Fruit fly (Drosophila melanogaster): ENCODE measurements around the gene KP78a.

Gene KP78a

DNA sequence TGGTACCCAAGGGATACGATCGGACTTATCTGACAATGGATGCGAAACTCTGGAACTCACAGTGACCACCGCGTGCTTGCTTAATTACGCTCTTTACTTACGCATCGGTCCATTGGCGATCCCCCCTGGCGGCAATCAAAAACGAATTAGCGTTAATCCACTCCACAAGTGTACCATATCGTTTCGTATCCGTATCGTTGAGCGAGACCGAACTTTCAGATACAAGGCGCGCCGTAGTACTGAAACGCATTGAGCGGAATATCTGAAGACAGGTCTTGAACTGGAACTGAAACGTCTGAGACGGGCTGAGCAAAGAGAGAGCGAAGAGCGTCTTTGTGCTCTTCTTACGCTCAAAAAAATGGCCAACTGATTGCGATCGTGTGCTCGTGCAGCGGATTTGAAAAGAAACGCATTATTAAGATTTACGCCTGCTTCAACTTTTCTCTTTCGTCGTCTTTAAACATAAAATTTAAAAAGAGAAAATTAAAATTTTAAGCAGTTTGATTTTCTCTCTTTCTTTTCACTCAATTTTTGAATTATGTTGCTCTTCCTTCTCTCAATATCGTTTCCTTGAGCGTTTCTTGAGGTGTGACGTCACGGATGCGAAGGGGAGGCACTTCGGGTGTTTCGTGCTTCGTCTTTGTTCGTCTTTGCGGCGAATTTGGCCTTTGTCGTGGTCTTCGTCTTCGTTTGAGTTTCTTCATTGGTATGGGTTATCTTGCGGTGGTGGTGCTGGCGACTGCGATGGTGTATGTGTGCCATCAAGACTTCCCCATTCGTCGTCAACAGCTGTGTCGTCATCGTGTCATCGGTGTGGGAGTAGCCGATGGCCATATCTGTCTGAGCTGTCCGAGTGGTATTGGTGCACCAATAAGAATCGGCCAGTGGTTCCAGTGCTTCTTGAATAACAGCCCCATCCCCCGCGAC, at the start of gene KP78a, which contains the start of gene KP78b:
Gene KP78a (minus strand): TSS at position 220 of the 927 bp plus-strand sequence.
Gene KP78b (minus strand): TSS at position 220 of the 927 bp plus-strand sequence.
- TF ChIP-seq CG17801 (GFP tag; optimal IDR thresholded peaks at IDR 0.05; ENCODE audit: partially characterized antibody), result no peak

dm6 chr3R:11395541-11395940, 42.6 kb upstream of the KP78a start:
- TF ChIP-seq CG17801 (GFP tag; optimal IDR thresholded peaks at IDR 0.05; ENCODE audit: partially characterized antibody), result no peak

dm6 chr3R:11393896-11394295, 41.0 kb upstream of the KP78a start:
- TF ChIP-seq CG17801 (GFP tag; optimal IDR thresholded peaks at IDR 0.05; ENCODE audit: partially characterized antibody), result no peak

DNA sequence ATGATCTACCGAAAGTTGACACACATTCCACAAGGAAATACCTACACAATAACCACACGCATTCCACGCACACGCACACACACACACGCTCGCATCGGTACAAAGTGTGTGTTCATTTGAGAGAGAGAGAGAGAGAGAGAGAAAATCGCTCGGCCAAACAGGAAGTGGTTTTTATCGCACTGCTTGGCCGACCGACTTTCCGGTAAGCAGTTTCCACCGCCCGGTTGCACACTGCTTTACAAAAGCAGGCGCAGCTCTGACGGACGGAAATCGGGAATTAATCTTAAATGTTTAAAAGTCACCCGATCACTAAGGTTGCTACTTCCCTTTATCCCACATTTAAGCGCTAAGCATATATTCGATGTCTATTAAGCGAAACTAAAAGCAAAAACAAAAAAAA, 39.9 kb upstream of the KP78a start:
- TF ChIP-seq CG17801 (GFP tag; optimal IDR thresholded peaks at IDR 0.05; ENCODE audit: partially characterized antibody), result no peak

DNA sequence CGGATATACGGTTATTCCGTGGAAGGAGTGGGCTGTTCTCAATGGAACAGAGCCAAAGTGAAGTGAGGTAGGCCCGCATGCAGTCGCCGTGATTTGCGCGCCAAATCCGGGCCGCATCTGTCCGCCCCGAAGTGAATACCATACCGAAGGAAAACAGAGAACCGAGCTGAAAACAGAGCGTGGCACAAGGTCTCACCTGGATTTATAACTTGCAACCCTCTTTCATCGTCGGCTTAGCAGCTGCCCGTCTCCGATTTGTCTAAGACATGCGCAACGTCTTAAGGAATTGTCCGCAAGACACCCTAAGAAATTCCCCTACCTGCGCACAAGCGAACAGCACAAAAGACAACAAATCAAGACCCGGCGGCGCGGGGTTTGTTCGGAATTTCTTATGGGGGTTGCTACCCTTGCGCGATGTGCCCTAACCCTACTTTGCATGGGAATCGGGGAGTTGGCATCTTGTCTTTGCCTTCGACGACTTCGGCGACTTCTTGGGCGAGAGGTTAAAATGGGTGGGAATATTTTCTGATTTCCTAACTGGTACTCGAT, 25.7 kb upstream of the KP78a start:
- no peak for TF ChIP-seq CG17801 (GFP tag; optimal IDR thresholded peaks at IDR 0.05; ENCODE audit: partially characterized antibody)

DNA sequence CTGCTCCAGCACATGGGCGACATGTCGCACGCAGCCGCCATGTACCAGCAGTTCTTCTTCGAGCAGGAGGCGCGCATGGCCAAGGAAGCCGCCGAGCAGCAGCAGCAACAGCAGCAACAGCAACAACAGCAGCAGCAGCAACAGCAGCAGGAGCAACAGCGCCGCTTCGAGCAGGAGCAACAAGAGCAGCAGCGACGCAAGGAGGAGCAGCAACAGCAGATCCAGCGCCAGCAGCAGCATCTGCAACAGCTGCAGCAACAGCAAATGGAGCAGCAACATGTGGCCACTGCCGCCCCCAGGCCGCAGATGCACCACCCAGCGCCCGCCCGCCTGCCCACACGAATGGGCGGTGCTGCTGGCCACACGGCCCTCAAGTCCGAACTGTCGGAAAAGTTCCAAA, 22.2 kb upstream of the KP78a start:
- TF ChIP-seq CG17801 (GFP tag; optimal IDR thresholded peaks at IDR 0.05; ENCODE audit: partially characterized antibody), result no peak

dm6 chr3R:11372053-11373016, 19.4 kb upstream of the KP78a start:
- TF ChIP-seq CG17801 (GFP tag; optimal IDR thresholded peaks at IDR 0.05; ENCODE audit: partially characterized antibody), result no peak

- TF ChIP-seq CG17801 (GFP tag; optimal IDR thresholded peaks at IDR 0.05; ENCODE audit: partially characterized antibody), result no peak
Observed at dm6 chr3R:11370805-11371204, 17.9 kb upstream of the KP78a start.

DNA sequence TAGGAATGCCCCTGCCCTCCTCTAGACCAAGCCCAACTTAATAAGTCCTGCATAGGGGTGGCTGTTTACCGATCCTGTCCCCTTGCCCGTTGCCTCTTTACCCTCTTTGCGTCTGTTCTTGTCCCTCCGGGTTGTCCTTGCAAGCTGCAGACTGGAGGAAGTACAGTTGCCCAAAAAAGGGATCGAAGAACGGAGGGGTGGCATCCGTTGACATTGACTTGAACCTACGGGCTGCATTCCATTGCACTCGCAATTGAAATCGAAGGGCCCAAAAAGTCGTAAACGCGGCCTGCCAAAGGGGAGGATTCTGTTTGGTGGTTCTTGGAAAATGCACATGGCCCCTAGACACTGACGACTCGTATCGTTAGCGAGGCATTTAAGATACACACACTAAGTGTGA, 17.4 kb upstream of the KP78a start:
- no peak for TF ChIP-seq CG17801 (GFP tag; optimal IDR thresholded peaks at IDR 0.05; ENCODE audit: partially characterized antibody)

DNA sequence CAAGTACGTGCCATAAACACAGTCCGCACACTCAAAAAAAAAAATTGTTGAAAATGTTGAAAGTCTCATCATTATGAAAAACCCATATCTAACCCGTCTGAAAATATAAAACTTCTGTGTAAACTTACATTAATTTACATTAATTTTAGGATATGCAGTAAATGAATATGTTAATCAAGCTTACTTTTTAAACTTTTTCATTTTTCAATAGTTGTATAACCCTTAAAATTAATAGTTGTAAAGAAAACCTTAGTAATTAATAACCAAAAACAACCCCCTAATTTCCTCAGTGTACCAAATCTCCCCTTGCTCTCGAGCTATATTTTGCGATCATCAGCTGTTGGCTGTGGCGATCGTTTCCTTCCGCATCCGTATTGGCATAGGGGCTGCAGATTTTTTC, 15.8 kb upstream of the KP78a start:
- no peak for TF ChIP-seq CG17801 (GFP tag; optimal IDR thresholded peaks at IDR 0.05; ENCODE audit: partially characterized antibody)

- TF ChIP-seq CG17801 (GFP tag; optimal IDR thresholded peaks at IDR 0.05; ENCODE audit: partially characterized antibody), result no peak
Observed at dm6 chr3R:11366315-11366714, 13.4 kb upstream of the KP78a start.

DNA sequence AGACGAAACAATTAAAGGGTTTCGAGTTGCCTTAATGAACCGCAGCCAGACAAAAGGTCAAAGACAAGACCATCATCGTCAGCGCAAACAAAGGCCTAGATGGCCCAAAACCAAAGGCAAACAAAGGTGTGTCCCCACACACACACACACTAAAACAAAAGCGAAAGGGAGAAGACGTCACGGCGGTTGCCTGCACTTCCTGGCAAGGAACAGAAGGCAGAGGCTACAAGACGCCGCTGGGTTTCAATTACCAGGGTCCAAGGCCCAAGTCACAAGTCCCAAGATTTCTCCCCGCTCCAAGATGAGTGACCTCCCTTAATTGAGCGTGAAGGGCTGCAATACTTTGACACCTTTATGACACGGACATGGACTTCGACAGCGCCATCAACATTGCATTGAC, 10.6 kb upstream of the KP78a start:
- TF ChIP-seq CG17801 (GFP tag; optimal IDR thresholded peaks at IDR 0.05; ENCODE audit: partially characterized antibody), result no peak

DNA sequence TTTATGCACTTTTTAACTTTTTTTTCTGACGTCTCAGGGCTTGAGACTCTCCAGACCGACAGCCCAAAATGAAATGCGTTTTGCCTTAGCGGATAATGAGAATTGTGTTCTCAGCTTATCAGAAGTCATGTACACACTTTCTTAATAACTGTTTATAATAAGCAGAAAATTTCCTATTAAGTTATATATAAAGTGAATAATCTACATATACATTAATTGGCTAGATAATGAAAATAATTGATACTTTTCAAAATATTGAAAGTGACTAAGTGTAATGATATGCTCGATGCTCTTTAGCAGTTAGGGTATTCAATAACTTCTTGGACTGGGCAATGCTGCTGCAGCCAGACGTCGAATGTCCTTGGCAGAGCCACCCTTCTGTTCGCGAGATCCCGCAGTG, 9.0 kb upstream of the KP78a start:
- no peak for TF ChIP-seq CG17801 (GFP tag; optimal IDR thresholded peaks at IDR 0.05; ENCODE audit: partially characterized antibody)

- TF ChIP-seq CG17801 (GFP tag; optimal IDR thresholded peaks at IDR 0.05; ENCODE audit: partially characterized antibody), result no peak
Observed at dm6 chr3R:11352482-11352732, 524 bp downstream of the KP78a start.

DNA sequence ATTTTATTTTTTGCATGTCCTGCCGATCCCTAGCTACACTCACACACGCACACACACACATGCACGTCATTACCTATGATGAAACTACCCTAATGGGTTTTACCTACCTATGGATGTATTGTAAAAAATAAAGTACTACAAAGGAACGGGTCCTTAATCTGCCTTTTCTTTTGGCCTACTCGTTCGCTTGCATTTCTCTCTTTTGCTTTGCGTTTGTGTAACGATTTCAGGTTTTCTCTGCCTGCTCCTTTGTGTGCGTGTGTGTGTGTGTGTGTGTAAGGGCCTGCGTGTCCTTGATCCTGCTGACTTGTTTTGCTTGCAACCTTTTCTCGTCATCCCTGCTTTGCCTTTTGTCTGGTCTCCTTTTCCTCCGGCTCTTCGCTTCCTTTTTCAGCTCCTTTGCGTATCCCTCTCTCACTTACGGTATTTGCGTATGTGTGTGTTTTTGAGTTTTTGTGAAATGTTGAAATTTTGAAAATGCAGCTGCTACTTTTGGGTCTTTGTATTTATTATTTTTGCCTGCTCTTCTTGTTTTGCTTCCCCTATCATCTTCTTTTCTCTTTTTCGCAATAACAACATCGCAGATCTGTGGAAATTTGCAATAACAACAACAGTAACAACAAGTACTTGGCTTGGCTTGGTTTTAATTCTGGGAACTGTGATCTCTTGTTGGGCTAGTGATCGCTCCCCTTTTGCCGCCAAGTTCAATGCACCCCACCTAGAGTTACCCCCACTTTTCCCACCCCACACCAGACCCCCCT, 1.0 kb downstream of the KP78a start:
- no peak for TF ChIP-seq CG17801 (GFP tag; optimal IDR thresholded peaks at IDR 0.05; ENCODE audit: partially characterized antibody)

All from ovary, adult (tissue).